Fruit fly (Drosophila melanogaster) whole organism, embryonic: Measurements from ENCODE around the gene Arpc5.

Experiments
- ATbp ChIP-seq: fragments of 200-800 bp; sonication (Bioruptor generic); optimal IDR thresholded peaks from 2 replicates; lab custom pipeline; 2017; ENCODE audit warnings: missing biosample characterization, mild to moderate bottlenecking, missing genetic modification characterization, missing genetic modification reagents
- Atf6 ChIP-seq: fragments of 200-800 bp; sonication (Bioruptor generic); IDR thresholded peaks from 2 replicates; pipeline ENCODE4 v1.3.6; 2022; ENCODE audit warnings: missing biosample characterization, missing genetic modification characterization
- Bgb ChIP-seq: fragments of 200-800 bp; sonication (Bioruptor generic); IDR thresholded peaks from 2 replicates; pipeline ENCODE4 v1.3.6; 2022; ENCODE audit warnings: missing biosample characterization, missing genetic modification characterization; ENCODE audit not compliant: partially characterized antibody
- CG12391 ChIP-seq: fragments of 200-800 bp; sonication (Bioruptor generic); optimal IDR thresholded peaks from 3 replicates; lab custom pipeline; 2018; ENCODE audit warnings: missing biosample characterization, mild to moderate bottlenecking, missing genetic modification characterization, moderate library complexity
- CG12769 ChIP-seq: fragments of 200-800 bp; sonication (Bioruptor generic); optimal IDR thresholded peaks from 2 replicates; lab custom pipeline; 2019; ENCODE audit warnings: missing biosample characterization, mild to moderate bottlenecking, missing genetic modification characterization, moderate library complexity
- CG13424 ChIP-seq: fragments of 200-800 bp; sonication (Bioruptor generic); optimal IDR thresholded peaks from 2 replicates; lab custom pipeline; 2019; ENCODE audit warnings: missing biosample characterization, mild to moderate bottlenecking, missing genetic modification characterization, moderate library complexity
- CG13775 ChIP-seq: fragments of 200-800 bp; sonication (Bioruptor generic); optimal IDR thresholded peaks from 3 replicates; lab custom pipeline; 2017; ENCODE audit warnings: missing biosample characterization, mild to moderate bottlenecking, missing genetic modification characterization
- CG1529 ChIP-seq: fragments of 200-800 bp; sonication (Bioruptor generic); optimal IDR thresholded peaks from 3 replicates; lab custom pipeline; 2018; ENCODE audit warnings: missing biosample characterization, missing genetic modification characterization
- CG15479 ChIP-seq: fragments of 200-800 bp; sonication (Bioruptor generic); optimal IDR thresholded peaks from 3 replicates; lab custom pipeline; 2019; ENCODE audit warnings: missing biosample characterization, mild to moderate bottlenecking, missing genetic modification characterization, moderate library complexity
- CG15696 ChIP-seq: fragments of 200-800 bp; sonication (Bioruptor generic); optimal IDR thresholded peaks from 2 replicates; lab custom pipeline; 2019; ENCODE audit warnings: missing biosample characterization, mild to moderate bottlenecking, missing genetic modification characterization, moderate library complexity
- CG1647 ChIP-seq: fragments of 200-800 bp; sonication (Bioruptor generic); optimal IDR thresholded peaks from 3 replicates; lab custom pipeline; 2016; ENCODE audit warnings: missing biosample characterization, missing genetic modification characterization
- CG16779 ChIP-seq: fragments of 200-800 bp; sonication (Bioruptor generic); IDR thresholded peaks from 2 replicates; pipeline ENCODE4 v1.3.6; 2022; ENCODE audit warnings: missing biosample characterization, missing genetic modification characterization
- CG17361 ChIP-seq: fragments of 200-800 bp; sonication (Bioruptor generic); IDR thresholded peaks from 3 replicates; pipeline ENCODE4 v1.3.6; 2022; ENCODE audit warnings: missing biosample characterization, missing genetic modification characterization
- CG17568 ChIP-seq: fragments of 200-800 bp; sonication (Bioruptor generic); optimal IDR thresholded peaks from 2 replicates; lab custom pipeline; 2018; ENCODE audit warnings: missing biosample characterization, mild to moderate bottlenecking, missing genetic modification characterization, moderate library complexity
- CG1832 ChIP-seq: fragments of 200-800 bp; sonication (Bioruptor generic); optimal IDR thresholded peaks from 2 replicates; lab custom pipeline; 2017; ENCODE audit warnings: missing biosample characterization, mild to moderate bottlenecking, missing genetic modification characterization, inconsistent platforms
- CG2875 ChIP-seq: fragments of 200-800 bp; sonication (Bioruptor generic); optimal IDR thresholded peaks from 2 replicates; lab custom pipeline; 2017; ENCODE audit warnings: missing biosample characterization, mild to moderate bottlenecking, missing genetic modification characterization, missing genetic modification reagents
- CG32772 ChIP-seq: fragments of 200-800 bp; sonication (Bioruptor generic); IDR thresholded peaks from 2 replicates; pipeline ENCODE4 v1.3.6; 2022; ENCODE audit warnings: missing biosample characterization, missing genetic modification characterization
- CG34376 ChIP-seq: fragments of 200-800 bp; sonication (Bioruptor generic); optimal IDR thresholded peaks from 2 replicates; lab custom pipeline; 2018; ENCODE audit warnings: missing biosample characterization, mild to moderate bottlenecking, missing genetic modification characterization
- CG5180 ChIP-seq: fragments of 200-800 bp; sonication (Bioruptor generic); optimal IDR thresholded peaks from 3 replicates; lab custom pipeline; 2017; ENCODE audit warnings: missing biosample characterization, missing genetic modification characterization, mild to moderate bottlenecking, moderate library complexity, missing genetic modification reagents
- CG6765 ChIP-seq: fragments of 200-800 bp; sonication (Bioruptor generic); optimal IDR thresholded peaks from 3 replicates; lab custom pipeline; 2017; ENCODE audit warnings: missing biosample characterization, mild to moderate bottlenecking, missing genetic modification characterization
- CG6813 ChIP-seq: fragments of 200-800 bp; sonication (Bioruptor generic); optimal IDR thresholded peaks from 2 replicates; lab custom pipeline; 2017; ENCODE audit warnings: missing biosample characterization, missing genetic modification characterization, mild to moderate bottlenecking, moderate library complexity, missing genetic modification reagents
- CG9437 ChIP-seq: fragments of 200-800 bp; sonication (Bioruptor generic); optimal IDR thresholded peaks from 2 replicates; lab custom pipeline; 2018; ENCODE audit warnings: missing biosample characterization, mild to moderate bottlenecking, missing genetic modification characterization
- Chrac-16 ChIP-seq: fragments of 200-800 bp; sonication (Bioruptor generic); optimal IDR thresholded peaks from 3 replicates; lab custom pipeline; 2016; ENCODE audit warnings: missing biosample characterization, missing genetic modification characterization
- Dref ChIP-seq: fragments of 200-800 bp; sonication (Bioruptor generic); IDR thresholded peaks from 2 replicates; pipeline ENCODE4 v1.3.6; 2022; ENCODE audit warnings: missing biosample characterization, missing genetic modification characterization
- Drgx ChIP-seq: fragments of 200-800 bp; sonication (Bioruptor generic); IDR thresholded peaks from 2 replicates; pipeline ENCODE4 v1.3.6; 2022; ENCODE audit warnings: missing biosample characterization, missing genetic modification characterization
- GATAe ChIP-seq: fragments of 200-800 bp; sonication (Bioruptor generic); conservative IDR thresholded peaks from 2 replicates; pipeline ENCODE4 v1.3.6; 2022; ENCODE audit warnings: missing biosample characterization, missing genetic modification characterization
- Gug ChIP-seq: fragments of 200-800 bp; sonication (Bioruptor generic); IDR thresholded peaks from 4 replicates; pipeline ENCODE4 v1.3.6; 2022; ENCODE audit warnings: missing biosample characterization, missing genetic modification characterization
- Lim3 ChIP-seq: fragments of 200-800 bp; sonication (Bioruptor generic); IDR thresholded peaks from 2 replicates; pipeline ENCODE4 v1.3.6; 2022; ENCODE audit warnings: missing biosample characterization, missing genetic modification characterization
- Mrtf ChIP-seq: fragments of 200-800 bp; sonication (Bioruptor generic); IDR thresholded peaks from 3 replicates; pipeline ENCODE4 v1.3.6; 2022; ENCODE audit warnings: missing biosample characterization, missing genetic modification characterization
- Ravus ChIP-seq: fragments of 200-800 bp; sonication (Bioruptor generic); IDR thresholded peaks from 2 replicates; pipeline ENCODE4 v1.3.6; 2022; ENCODE audit warnings: missing biosample characterization, missing genetic modification characterization
- Sox100B ChIP-seq: fragments of 200-800 bp; sonication (Bioruptor generic); optimal IDR thresholded peaks from 3 replicates; lab custom pipeline; 2018; ENCODE audit warnings: missing biosample characterization, mild to moderate bottlenecking, missing genetic modification characterization
- Trl ChIP-seq, 3 experiments: fragments of >200 bp in 2 of 3; fragments of 200-800 bp in 1 of 3; sonication (Bioruptor generic) in 1 of 3; optimal IDR thresholded peaks; 2 replicates in 1 of 3; 3 replicates in 2 of 3; lab custom pipeline; 2016 to 2017; ENCODE audit warnings: missing biosample characterization in 1 of 3, missing genetic modification characterization in 1 of 3
- ara ChIP-seq: fragments of 200-800 bp; sonication (Bioruptor generic); IDR thresholded peaks from 2 replicates; pipeline ENCODE4 v1.3.6; 2022; ENCODE audit warnings: missing biosample characterization, missing genetic modification characterization
- bigmax ChIP-seq: fragments of 200-800 bp; sonication (Bioruptor generic); optimal IDR thresholded peaks from 2 replicates; lab custom pipeline; 2018; ENCODE audit warnings: missing biosample characterization, mild to moderate bottlenecking, missing genetic modification characterization
- bsh ChIP-seq, 2 experiments: fragments of 200-800 bp; sonication (Bioruptor generic); optimal IDR thresholded peaks; 2 replicates each; lab custom pipeline; 2017 to 2018; ENCODE audit warnings: mild to moderate bottlenecking in 2 of 2, missing biosample characterization in 2 of 2, missing genetic modification characterization in 2 of 2, moderate library complexity in 1 of 2
- cato ChIP-seq: fragments of 200-800 bp; sonication (Bioruptor generic); optimal IDR thresholded peaks from 2 replicates; lab custom pipeline; 2016; ENCODE audit warnings: missing biosample characterization, missing genetic modification characterization, borderline replicate concordance
- chinmo ChIP-seq: fragments of 200-800 bp; sonication (Bioruptor generic); IDR thresholded peaks from 4 replicates; pipeline ENCODE4 v1.3.6; 2022; ENCODE audit warnings: missing biosample characterization, missing genetic modification characterization; ENCODE audit not compliant: partially characterized antibody
- danr ChIP-seq: fragments of 200-800 bp; sonication (Bioruptor generic); IDR thresholded peaks from 2 replicates; pipeline ENCODE4 v1.3.6; 2022; ENCODE audit warnings: missing biosample characterization, missing genetic modification characterization
- dati ChIP-seq: fragments of 200-800 bp; sonication (Bioruptor generic); IDR thresholded peaks from 2 replicates; pipeline ENCODE4 v1.3.6; 2022; ENCODE audit warnings: missing biosample characterization, missing genetic modification characterization
- dmrt99B ChIP-seq: fragments of 200-800 bp; sonication (Bioruptor generic); optimal IDR thresholded peaks from 2 replicates; lab custom pipeline; 2018; ENCODE audit warnings: missing biosample characterization, mild to moderate bottlenecking, missing genetic modification characterization, moderate library complexity
- grn ChIP-seq: fragments of 200-800 bp; sonication (Bioruptor generic); optimal IDR thresholded peaks from 3 replicates; lab custom pipeline; 2017; ENCODE audit warnings: missing biosample characterization, missing genetic modification characterization
- lov ChIP-seq, 2 experiments: fragments of 200-800 bp in 1 of 2; fragments of >200 bp in 1 of 2; sonication (Bioruptor generic) in 1 of 2; IDR thresholded peaks in 1 of 2; optimal IDR thresholded peaks in 1 of 2; 2 replicates in 1 of 2; 3 replicates in 1 of 2; pipeline versions ENCODE4 v1.3.6 to Lab custom; 2017 to 2022; ENCODE audit warnings: missing biosample characterization in 1 of 2, missing genetic modification characterization in 1 of 2
- mld ChIP-seq: fragments of 200-800 bp; sonication (Bioruptor generic); IDR thresholded peaks from 3 replicates; pipeline ENCODE4 v1.3.6; 2022; ENCODE audit warnings: missing biosample characterization, missing genetic modification characterization; ENCODE audit not compliant: partially characterized antibody
- onecut ChIP-seq: fragments of 200-800 bp; sonication (Bioruptor generic); IDR thresholded peaks from 2 replicates; pipeline ENCODE4 v1.3.6; 2022; ENCODE audit warnings: missing biosample characterization, missing genetic modification characterization
- psq ChIP-seq: fragments of 200-800 bp; sonication (Bioruptor generic); optimal IDR thresholded peaks from 2 replicates; lab custom pipeline; 2017; ENCODE audit warnings: missing biosample characterization, missing genetic modification characterization
- sc ChIP-seq, 3 experiments: fragments of >200 bp in 2 of 3; fragments of 200-800 bp in 1 of 3; sonication (Bioruptor generic) in 1 of 3; optimal IDR thresholded peaks; 2 replicates in 2 of 3; 3 replicates in 1 of 3; lab custom pipeline; 2017; ENCODE audit warnings: mild to moderate bottlenecking in 1 of 3, missing biosample characterization in 1 of 3, missing genetic modification characterization in 1 of 3, missing genetic modification reagents in 1 of 3
- so ChIP-seq: fragments of 200-800 bp; sonication (Bioruptor generic); IDR thresholded peaks from 3 replicates; pipeline ENCODE4 v1.3.6; 2022; ENCODE audit warnings: missing biosample characterization, missing genetic modification characterization
- tll ChIP-seq, 2 experiments: fragments of 200-800 bp in 1 of 2; fragments of >200 bp in 1 of 2; sonication (Bioruptor generic) in 1 of 2; optimal IDR thresholded peaks; 2 replicates each; lab custom pipeline; 2017 to 2019; ENCODE audit warnings: missing biosample characterization in 2 of 2, missing genetic modification characterization in 2 of 2, mild to moderate bottlenecking in 1 of 2, moderate library complexity in 1 of 2

The Arpc5 gene

DNA sequence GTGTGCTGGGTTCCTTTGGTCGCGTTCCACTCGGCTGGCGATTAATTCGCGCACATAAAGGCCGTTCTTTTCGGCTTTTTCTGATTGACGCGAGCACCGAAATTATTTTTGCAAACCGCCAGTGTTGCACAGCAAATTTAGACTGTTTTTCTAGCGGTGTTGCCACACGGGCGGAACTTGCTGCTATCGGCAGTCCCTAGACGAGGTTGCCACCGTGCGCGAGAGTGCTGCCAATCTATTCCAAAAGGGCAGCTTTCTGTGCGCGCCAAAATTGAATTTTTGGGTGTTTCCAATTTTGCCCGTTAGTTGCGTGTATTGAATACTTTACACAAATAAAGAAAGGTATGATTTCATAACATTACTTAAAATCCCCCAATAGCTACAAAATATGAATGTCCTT lies 5.2 kb downstream of the Arpc5 start, which contains the start of gene Drp1 (continued):
- TF ChIP-seq dati (GFP tag; lab: Robert Waterston, UW), result 0 out of 2 replicates have a peak, but pooled peaks have one; percentile 18
- TF ChIP-seq CG1529 (GFP tag; lab: Kevin White, UChicago), result no peak
- TF ChIP-seq CG17568 (GFP tag; lab: Kevin White, UChicago), result no peak
- TF ChIP-seq Mrtf (GFP tag; lab: Robert Waterston, UW), result 0 out of 3 replicates have a peak, but pooled peaks have one; percentile 27
- TF ChIP-seq CG32772 (GFP tag; lab: Robert Waterston, UW), result peak; percentile 37; the same call in 1 of the 2 replicates
- no peak for TF ChIP-seq CG1832 (GFP tag; lab: Kevin White, UChicago)
- peak; percentile 38; the same call in 1 of the 3 replicates for TF ChIP-seq mld
- no peak for TF ChIP-seq cato (GFP tag; lab: Kevin White, UChicago)
- peak; percentile 15 for TF ChIP-seq CG13775 (GFP tag; lab: Kevin White, UChicago)
- TF ChIP-seq Sox100B (GFP tag; lab: Kevin White, UChicago), result no peak
- peak; percentile 27 for TF ChIP-seq Chrac-16 (GFP tag; lab: Kevin White, UChicago)
- TF ChIP-seq CG34376, result no peak
- TF ChIP-seq bigmax, result peak; percentile 22
- no peak for TF ChIP-seq CG6765 (GFP tag; lab: Kevin White, UChicago)
- TF ChIP-seq GATAe (GFP tag; lab: Robert Waterston, UW), result 0 out of 2 replicates have a peak, but pooled peaks have one; percentile 15
- no peak; the same call in 1 of the 2 replicates for TF ChIP-seq ara
- TF ChIP-seq CG12391 (tag; lab: Kevin White, UChicago), result peak; percentile 9
- TF ChIP-seq bsh (GFP tag; optimal IDR thresholded peaks at IDR 0.05; lab: Kevin White, UChicago), result peak in 1 of 2 experiments; percentile 18
- no peak for TF ChIP-seq CG15479 (GFP tag; lab: Kevin White, UChicago)
- no peak for TF ChIP-seq psq
- no peak for TF ChIP-seq Lim3 (GFP tag; lab: Robert Waterston, UW)
- TF ChIP-seq Atf6, result peak; percentile 25; the same call in 1 of the 2 replicates
- TF ChIP-seq tll (GFP tag; optimal IDR thresholded peaks at IDR 0.05; lab: Kevin White, UChicago), result no peak
- TF ChIP-seq CG17361 (GFP tag; lab: Robert Waterston, UW), result 0 out of 3 replicates have a peak, but pooled peaks have one; percentile 30
- TF ChIP-seq Drgx (GFP tag; lab: Robert Waterston, UW), result no peak
- no peak for TF ChIP-seq so (GFP tag; lab: Robert Waterston, UW)
- TF ChIP-seq onecut, result peak; percentile 62
- TF ChIP-seq CG2875 (GFP tag; lab: Kevin White, UChicago), result no peak
- TF ChIP-seq dmrt99B (tag; lab: Kevin White, UChicago), result no peak
- TF ChIP-seq CG16779 (GFP tag; lab: Robert Waterston, UW), result no peak
- TF ChIP-seq CG13424 (tag; lab: Kevin White, UChicago), result peak; percentile 21
- TF ChIP-seq Bgb (GFP tag; lab: Robert Waterston, UW), result peak; percentile 86
- TF ChIP-seq CG1647 (GFP tag; lab: Kevin White, UChicago), result no peak
- 0 out of 4 replicates have a peak, but pooled peaks have one; percentile 70 for TF ChIP-seq chinmo (GFP tag; lab: Robert Waterston, UW)
- TF ChIP-seq Trl (optimal IDR thresholded peaks at IDR 0.05; lab: Kevin White, UChicago), result no peak
- TF ChIP-seq Trl (GFP tag; optimal IDR thresholded peaks at IDR 0.05; lab: Kevin White, UChicago), result peak; percentile 65
- TF ChIP-seq CG6813 (GFP tag; lab: Kevin White, UChicago), result no peak
- no peak for TF ChIP-seq CG12769 (tag; lab: Kevin White, UChicago)
- TF ChIP-seq Ravus, result no peak
- TF ChIP-seq grn, result no peak
- no peak for TF ChIP-seq sc (optimal IDR thresholded peaks at IDR 0.05; lab: Kevin White, UChicago)
- no peak for TF ChIP-seq sc (GFP tag; optimal IDR thresholded peaks at IDR 0.05; lab: Kevin White, UChicago)
- TF ChIP-seq Dref (GFP tag; lab: Robert Waterston, UW), result peak; percentile 55
- no peak for TF ChIP-seq ATbp (GFP tag; lab: Kevin White, UChicago)
- peak; percentile 54; the same call in 1 of the 4 replicates for TF ChIP-seq Gug
- TF ChIP-seq lov (optimal IDR thresholded peaks at IDR 0.05; lab: Kevin White, UChicago), result no peak
- no peak for TF ChIP-seq lov (GFP tag; IDR thresholded peaks at IDR 0.05; lab: Robert Waterston, UW)
- no peak for TF ChIP-seq CG5180 (GFP tag; lab: Kevin White, UChicago)
- TF ChIP-seq CG9437 (GFP tag; lab: Kevin White, UChicago), result no peak
- peak; percentile 27 for TF ChIP-seq CG15696
- TF ChIP-seq danr (GFP tag; lab: Robert Waterston, UW), result no peak
